Worm (Caenorhabditis elegans) whole organism, L4 larva: ENCODE data around the gene fbxa-30.

Source experiments
- D1046.2 ChIP-seq: fragments of 200-800 bp; sonication (Bioruptor generic); IDR thresholded peaks from 2 replicates; pipeline ENCODE4 v1.3.6; 2022; ENCODE audit warnings: missing genetic modification characterization, missing compliant biosample characterization
- F26F4.8 ChIP-seq: fragments of 200-800 bp; sonication (Bioruptor generic); conservative IDR thresholded peaks from 2 replicates; pipeline ENCODE4 v1.3.6; 2022; ENCODE audit warnings: missing genetic modification characterization, missing compliant biosample characterization
- F37D6.2 ChIP-seq: sonication (generic microtip); optimal IDR thresholded peaks from 2 replicates; lab custom pipeline; 2016; ENCODE audit warnings: mild to moderate bottlenecking, missing genetic modification characterization, missing compliant biosample characterization
- F44E2.7 ChIP-seq: fragments of 200-800 bp; sonication (Bioruptor generic); IDR thresholded peaks from 2 replicates; pipeline ENCODE4 v2.1.2; 2022; ENCODE audit warnings: missing genetic modification characterization, missing compliant biosample characterization
- Y105C5A.15 ChIP-seq: fragments of 200-800 bp; sonication (Bioruptor generic); IDR thresholded peaks from 2 replicates; pipeline ENCODE4 v1.3.6; 2022; ENCODE audit warnings: missing genetic modification characterization, missing compliant biosample characterization
- Y5F2A.4 ChIP-seq: fragments of 200-800 bp; sonication (Bioruptor generic); optimal IDR thresholded peaks from 2 replicates; lab custom pipeline; 2018; ENCODE audit warnings: mild to moderate bottlenecking, missing genetic modification characterization, missing compliant biosample characterization
- ZK337.2 ChIP-seq: fragments of 200-800 bp; sonication (Bioruptor generic); IDR thresholded peaks from 2 replicates; pipeline ENCODE4 v1.3.6; 2022; ENCODE audit warnings: missing genetic modification reagents, missing genetic modification characterization, missing compliant biosample characterization
- ceh-28 ChIP-seq: fragments of 150-350 bp; optimal IDR thresholded peaks from 2 replicates; lab custom pipeline; 2014; ENCODE audit warnings: missing biosample characterization, missing genetic modification reagents, missing genetic modification characterization
- ceh-32 ChIP-seq: sonication (generic microtip); optimal IDR thresholded peaks from 2 replicates; lab custom pipeline; 2016; ENCODE audit warnings: mild to moderate bottlenecking, missing genetic modification characterization, missing compliant biosample characterization; ENCODE audit not compliant: poor library complexity
- ceh-44 ChIP-seq: fragments of 200-800 bp; sonication (Bioruptor generic); IDR thresholded peaks from 2 replicates; pipeline ENCODE4 v1.3.6; 2022; ENCODE audit warnings: missing genetic modification reagents, missing genetic modification characterization, missing compliant biosample characterization
- ceh-62 ChIP-seq: sonication (generic microtip); optimal IDR thresholded peaks from 2 replicates; lab custom pipeline; 2017; ENCODE audit warnings: missing biosample characterization, missing genetic modification characterization
- daf-12 ChIP-seq: fragments of 150-350 bp; optimal IDR thresholded peaks from 2 replicates; lab custom pipeline; 2014; ENCODE audit warnings: missing biosample characterization, missing genetic modification reagents, missing genetic modification characterization
- daf-16 ChIP-seq, 3 experiments: sonication (generic microtip); optimal IDR thresholded peaks; 2 replicates each; lab custom pipeline; 2016 to 2017; ENCODE audit warnings: missing genetic modification characterization in 3 of 3, missing genetic modification reagents in 3 of 3, mild to moderate bottlenecking in 2 of 3, missing compliant biosample characterization in 2 of 3, missing biosample characterization in 1 of 3, moderate library complexity in 1 of 3
- daf-19 ChIP-seq: fragments of 200-800 bp; sonication (Bioruptor generic); conservative IDR thresholded peaks from 2 replicates; pipeline ENCODE4 v1.3.6; 2022; ENCODE audit warnings: missing genetic modification characterization, missing compliant biosample characterization
- dmd-6 ChIP-seq: fragments of 200-800 bp; sonication (Bioruptor generic); IDR thresholded peaks from 2 replicates; pipeline ENCODE4 v1.3.6; 2022; ENCODE audit warnings: missing genetic modification reagents, missing genetic modification characterization, missing compliant biosample characterization
- dpl-1 ChIP-seq: fragments of 150-350 bp; optimal IDR thresholded peaks from 2 replicates; lab custom pipeline; 2014; ENCODE audit warnings: missing biosample characterization, missing genetic modification reagents, missing genetic modification characterization
- egl-43 ChIP-seq: fragments of 200-800 bp; sonication (Bioruptor generic); IDR thresholded peaks from 2 replicates; pipeline ENCODE4 v1.3.6; 2022; ENCODE audit warnings: missing genetic modification reagents, missing genetic modification characterization, missing compliant biosample characterization
- hif-1 ChIP-seq, 2 experiments: sonication (generic microtip); optimal IDR thresholded peaks; 2 replicates each; lab custom pipeline; 2016 to 2017; ENCODE audit warnings: missing compliant biosample characterization in 2 of 2, missing genetic modification characterization in 2 of 2, missing genetic modification reagents in 2 of 2, missing genotype in 2 of 2, mild to moderate bottlenecking in 1 of 2
- hlh-11 ChIP-seq: fragments of 200-800 bp; sonication (Bioruptor generic); optimal IDR thresholded peaks from 2 replicates; lab custom pipeline; 2018; ENCODE audit warnings: mild to moderate bottlenecking, missing genetic modification characterization, missing compliant biosample characterization
- hlh-30 ChIP-seq: sonication (generic microtip); optimal IDR thresholded peaks from 2 replicates; lab custom pipeline; 2017; ENCODE audit warnings: antibody characterized with exemption, mild to moderate bottlenecking, missing genetic modification characterization, missing compliant biosample characterization; ENCODE audit not compliant: insufficient read depth
- lin-15B ChIP-seq: fragments of 150-350 bp; sonication (generic microtip); optimal IDR thresholded peaks from 3 replicates; lab custom pipeline; 2014; ENCODE audit warnings: missing biosample characterization, missing genetic modification characterization
- lir-3 ChIP-seq: sonication (generic microtip); optimal IDR thresholded peaks from 2 replicates; lab custom pipeline; 2016; ENCODE audit warnings: mild to moderate bottlenecking, missing genetic modification characterization, missing compliant biosample characterization
- madf-5 ChIP-seq, 2 experiments: fragments of 200-800 bp; sonication (Bioruptor generic); IDR thresholded peaks; 2 replicates each; pipeline ENCODE4 v1.3.6; 2022; ENCODE audit warnings: missing compliant biosample characterization in 2 of 2, missing genetic modification characterization in 2 of 2
- madf-9 ChIP-seq: fragments of 200-800 bp; sonication (Bioruptor generic); conservative IDR thresholded peaks from 2 replicates; pipeline ENCODE4 v1.3.6; 2022; ENCODE audit warnings: missing genetic modification reagents, missing genetic modification characterization, missing compliant biosample characterization
- mxl-2 ChIP-seq: fragments of 200-800 bp; sonication (Bioruptor generic); conservative IDR thresholded peaks from 2 replicates; pipeline ENCODE4 v1.3.6; 2022; ENCODE audit warnings: missing genetic modification reagents, missing genetic modification characterization, missing compliant biosample characterization
- nhr-10 ChIP-seq: fragments of 150-350 bp; optimal IDR thresholded peaks from 2 replicates; lab custom pipeline; 2014; ENCODE audit warnings: missing biosample characterization, missing genetic modification characterization
- nhr-237 ChIP-seq: sonication (generic microtip); optimal IDR thresholded peaks from 2 replicates; lab custom pipeline; 2017; ENCODE audit warnings: missing biosample characterization, missing genetic modification characterization
- nhr-25 ChIP-seq: sonication (generic microtip); optimal IDR thresholded peaks from 2 replicates; lab custom pipeline; 2017; ENCODE audit warnings: missing genetic modification characterization, mild to moderate bottlenecking, missing compliant biosample characterization, antibody characterized with exemption, moderate library complexity, borderline replicate concordance; ENCODE audit not compliant: insufficient read depth
- nhr-28 ChIP-seq: fragments of 150-350 bp; optimal IDR thresholded peaks from 2 replicates; lab custom pipeline; 2014; ENCODE audit warnings: missing biosample characterization, missing genetic modification characterization
- nhr-41 ChIP-seq: fragments of 200-800 bp; sonication (Bioruptor generic); IDR thresholded peaks from 2 replicates; pipeline ENCODE4 v1.3.6; 2022; ENCODE audit warnings: missing genetic modification reagents, missing genetic modification characterization, missing compliant biosample characterization
- nhr-77 ChIP-seq: fragments of 150-350 bp; optimal IDR thresholded peaks from 2 replicates; lab custom pipeline; 2014; ENCODE audit warnings: missing biosample characterization, missing genetic modification characterization
- pha-4 ChIP-seq, 2 experiments: fragments of 150-350 bp in 1 of 2; fragments of 200-800 bp in 1 of 2; sonication (Bioruptor generic) in 1 of 2; IDR thresholded peaks in 1 of 2; optimal IDR thresholded peaks in 1 of 2; 2 replicates each; pipeline versions ENCODE4 v1.3.6 to Lab custom; 2014 to 2022; ENCODE audit warnings: missing genetic modification characterization in 2 of 2, missing genetic modification reagents in 2 of 2, missing biosample characterization in 1 of 2, missing compliant biosample characterization in 1 of 2
- pqm-1 ChIP-seq: sonication (generic microtip); optimal IDR thresholded peaks from 2 replicates; lab custom pipeline; 2017; ENCODE audit warnings: missing biosample characterization, missing genetic modification characterization
- sdz-12 ChIP-seq: fragments of 200-800 bp; sonication (Bioruptor generic); optimal IDR thresholded peaks from 2 replicates; lab custom pipeline; 2018; ENCODE audit warnings: mild to moderate bottlenecking, missing genetic modification characterization, missing compliant biosample characterization
- snpc-1.2 ChIP-seq: fragments of 200-800 bp; sonication (Bioruptor generic); IDR thresholded peaks from 2 replicates; pipeline ENCODE4 v1.3.6; 2022; ENCODE audit warnings: missing genetic modification reagents, missing genetic modification characterization, missing compliant biosample characterization
- unc-39 ChIP-seq: sonication (generic microtip); optimal IDR thresholded peaks from 2 replicates; lab custom pipeline; 2017; ENCODE audit warnings: missing biosample characterization, missing genetic modification characterization
- unc-62 ChIP-seq, 3 experiments: fragments of 150-350 bp in 1 of 3; sonication (generic microtip); optimal IDR thresholded peaks in 2 of 3; peaks in 1 of 3; 1 replicate in 1 of 3; 2 replicates in 2 of 3; lab custom pipeline; 2014 to 2017; ENCODE audit warnings: missing biosample characterization in 3 of 3, missing genetic modification characterization in 3 of 3, missing genetic modification reagents in 3 of 3, missing genotype in 1 of 3
- zag-1 ChIP-seq: fragments of 150-350 bp; optimal IDR thresholded peaks from 2 replicates; lab custom pipeline; 2014; ENCODE audit warnings: missing biosample characterization, missing genetic modification characterization
- zfp-3 ChIP-seq: fragments of 200-800 bp; sonication (Bioruptor generic); conservative IDR thresholded peaks from 2 replicates; pipeline ENCODE4 v1.3.6; 2022; ENCODE audit warnings: missing genetic modification reagents, missing genetic modification characterization, missing compliant biosample characterization

fbxa-30 gene

ce11 chrIII:1323555-1323954 lies 48.1 kb upstream of the fbxa-30 start (continued):
- TF ChIP-seq unc-62 (GFP tag; optimal IDR thresholded peaks at IDR 0.05 in 1 of 2; lab: Kevin White, UChicago): no peak
- no peak for TF ChIP-seq unc-62 (tag; optimal IDR thresholded peaks at IDR 0.05; lab: Kevin White, UChicago)

ce11 chrIII:1321561-1321960 lies 46.1 kb upstream of the fbxa-30 start, which contains the start of gene fbxa-15:
TSS of gene fbxa-15 (minus strand) at chrIII:1321661.
- TF ChIP-seq nhr-25 (tag; lab: Kevin White, UChicago) (no peak), daf-12 (tag; lab: Kevin White, UChicago) (no peak), dpl-1 (no peak), daf-19 (GFP tag; lab: Robert Waterston, UW) (no peak), snpc-1.2 (GFP tag; lab: Robert Waterston, UW) (no peak), Y5F2A.4 (GFP tag; lab: Kevin White, UChicago) (no peak), lir-3 (no peak), ceh-44 (no peak), ZK337.2 (GFP tag; lab: Robert Waterston, UW) (no peak), Y105C5A.15 (GFP tag; lab: Robert Waterston, UW) (no peak), F26F4.8 (GFP tag; lab: Robert Waterston, UW) (no peak), unc-39 (no peak), unc-62 (GFP tag; optimal IDR thresholded peaks at IDR 0.05 in 1 of 2; lab: Kevin White, UChicago) (no peak), unc-62 (tag; optimal IDR thresholded peaks at IDR 0.05; lab: Kevin White, UChicago) (no peak)
- TF ChIP-seq, all 104 proteins: peak for 0

- TF ChIP-seq ceh-32 (tag; lab: Kevin White, UChicago) (no peak), nhr-41 (GFP tag; lab: Robert Waterston, UW) (no peak), madf-9 (GFP tag; lab: Robert Waterston, UW) (no peak), lir-3 (no peak), ceh-44 (no peak), pha-4 (GFP tag; IDR thresholded peaks at IDR 0.05; lab: Robert Waterston, UW) (no peak), pha-4 (tag; optimal IDR thresholded peaks at IDR 0.05; lab: Kevin White, UChicago) (no peak), sdz-12 (no peak), hif-1 (tag; optimal IDR thresholded peaks at IDR 0.05; lab: Kevin White, UChicago) (no peak), hlh-30 (tag; lab: Kevin White, UChicago) (no peak), D1046.2 (no peak), Y105C5A.15 (GFP tag; lab: Robert Waterston, UW) (no peak), F44E2.7 (GFP tag; lab: Robert Waterston, UW) (no peak), pqm-1 (tag; lab: Kevin White, UChicago) (peak; percentile 80), lin-15B (tag; lab: Kevin White, UChicago) (no peak), daf-16 (GFP tag; optimal IDR thresholded peaks at IDR 0.05; lab: Kevin White, UChicago) (no peak), daf-16 (tag; optimal IDR thresholded peaks at IDR 0.05; lab: Kevin White, UChicago) (peak; percentile 56), dmd-6 (GFP tag; lab: Robert Waterston, UW) (peak; percentile 46), nhr-28 (tag; lab: Kevin White, UChicago) (peak; percentile 77), hlh-11 (tag; lab: Kevin White, UChicago) (peak; percentile 20), egl-43 (no peak), zag-1 (tag; lab: Kevin White, UChicago) (no peak), nhr-77 (no peak), nhr-10 (tag; lab: Kevin White, UChicago) (no peak), ceh-28 (tag; lab: Kevin White, UChicago) (no peak), nhr-237 (no peak), F37D6.2 (no peak), zfp-3 (GFP tag; lab: Robert Waterston, UW) (no peak), ZK337.2 (GFP tag; lab: Robert Waterston, UW) (no peak), ceh-62 (tag; lab: Kevin White, UChicago) (no peak), madf-5 (GFP tag; IDR thresholded peaks at IDR 0.05; lab: Robert Waterston, UW) (no peak), mxl-2 (GFP tag; lab: Robert Waterston, UW) (no peak)
Measured at ce11 chrIII:1315038-1315437, 39.6 kb upstream of the fbxa-30 start, which contains the start of the genes fbxa-80 and fbxa-19. TSS of gene fbxa-80 (minus strand) at chrIII:1315210. TSS of gene fbxa-19 (plus strand) at chrIII:1315401.
